Fruit fly (Drosophila melanogaster): ENCODE results near the gene CG42717.

dm6 chr3L:15982783-15983432 lies 50.1 kb downstream of the CG42717 start, which contains the start of the genes brm and Arl1:
- TF ChIP-seq CG8478 (optimal IDR thresholded peaks at IDR 0.05) (no peak), CTCF (optimal IDR thresholded peaks at IDR 0.05) (no peak)
